Worm (Caenorhabditis elegans) whole organism, L4 larva: ENCODE results near the gene C44C10.9.

ENCODE experiments used
- R02D3.7 ChIP-seq: fragments of 150-350 bp; sonication (generic microtip); optimal IDR thresholded peaks from 3 replicates; lab custom pipeline; 2014; ENCODE audit warnings: missing biosample characterization, missing genetic modification characterization
- ceh-28 ChIP-seq: fragments of 150-350 bp; optimal IDR thresholded peaks from 2 replicates; lab custom pipeline; 2014; ENCODE audit warnings: missing biosample characterization, missing genetic modification reagents, missing genetic modification characterization
- ceh-82 ChIP-seq: sonication (generic microtip); optimal IDR thresholded peaks from 2 replicates; lab custom pipeline; 2017; ENCODE audit warnings: missing biosample characterization, missing genetic modification characterization
- fos-1 ChIP-seq: fragments of 150-350 bp; optimal IDR thresholded peaks from 2 replicates; lab custom pipeline; 2014; ENCODE audit warnings: missing biosample characterization, missing genetic modification characterization
- lin-39 ChIP-seq: fragments of 150-350 bp; optimal IDR thresholded peaks from 2 replicates; lab custom pipeline; 2014; ENCODE audit warnings: missing biosample characterization, missing genetic modification reagents, missing genetic modification characterization
- lsy-2 ChIP-seq, 2 experiments: fragments of 150-350 bp in 1 of 2; sonication (generic microtip) in 1 of 2; optimal IDR thresholded peaks; 2 replicates each; lab custom pipeline; 2014 to 2017; ENCODE audit warnings: missing biosample characterization in 2 of 2, missing genetic modification characterization in 2 of 2
- mdl-1 ChIP-seq, 2 experiments: fragments of 150-350 bp in 1 of 2; sonication (generic microtip) in 1 of 2; optimal IDR thresholded peaks; 2 replicates each; lab custom pipeline; 2014 to 2017; ENCODE audit warnings: missing biosample characterization in 2 of 2, missing genetic modification characterization in 2 of 2
- nhr-10 ChIP-seq: fragments of 150-350 bp; optimal IDR thresholded peaks from 2 replicates; lab custom pipeline; 2014; ENCODE audit warnings: missing biosample characterization, missing genetic modification characterization
- php-3 ChIP-seq: fragments of 200-800 bp; sonication (Bioruptor generic); IDR thresholded peaks from 2 replicates; pipeline ENCODE4 v1.3.6; 2022; ENCODE audit warnings: missing genetic modification reagents, missing genetic modification characterization, missing compliant biosample characterization
- snpc-4 ChIP-seq: fragments of 150-350 bp; optimal IDR thresholded peaks from 2 replicates; lab custom pipeline; 2014; ENCODE audit warnings: missing biosample characterization, missing genetic modification characterization
- unc-39 ChIP-seq: sonication (generic microtip); optimal IDR thresholded peaks from 2 replicates; lab custom pipeline; 2017; ENCODE audit warnings: missing biosample characterization, missing genetic modification characterization
- unc-62 ChIP-seq, 3 experiments: fragments of 150-350 bp in 1 of 3; sonication (generic microtip); optimal IDR thresholded peaks in 2 of 3; peaks in 1 of 3; 1 replicate in 1 of 3; 2 replicates in 2 of 3; lab custom pipeline; 2014 to 2017; ENCODE audit warnings: missing biosample characterization in 3 of 3, missing genetic modification characterization in 3 of 3, missing genetic modification reagents in 3 of 3, missing genotype in 1 of 3
- ztf-7 ChIP-seq: fragments of 150-350 bp; optimal IDR thresholded peaks from 2 replicates; lab custom pipeline; 2014; ENCODE audit warnings: missing biosample characterization, missing genetic modification characterization

DNA sequence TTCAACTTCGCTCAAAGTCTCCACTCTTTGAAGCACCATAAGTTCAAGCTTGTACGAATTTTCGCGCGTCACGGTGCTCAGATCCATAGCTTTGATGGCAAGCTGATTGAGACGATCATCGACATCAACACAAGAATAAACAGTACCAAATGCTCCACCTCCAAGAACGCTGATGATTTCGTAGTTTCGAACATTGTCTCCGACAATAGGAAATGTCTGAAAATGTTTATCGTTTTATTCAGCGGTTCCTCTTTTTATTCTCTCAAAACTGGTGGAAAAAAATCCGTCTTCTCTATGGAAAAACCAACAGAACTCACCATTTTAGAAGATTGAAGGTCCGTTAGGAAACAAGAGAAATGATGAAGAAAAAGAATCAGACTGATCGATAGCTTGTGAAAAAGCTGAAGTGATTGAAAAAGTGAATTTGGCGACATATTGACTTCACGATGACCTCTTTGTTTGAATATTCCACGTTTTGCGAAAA lies 28.4 kb downstream of the C44C10.9 start, which contains the start of gene C44C10.7:
- TF ChIP-seq R02D3.7 (tag; lab: Kevin White, UChicago) (no peak), snpc-4 (tag; lab: Kevin White, UChicago) (no peak), fos-1 (tag; lab: Kevin White, UChicago) (no peak), lin-39 (tag; lab: Kevin White, UChicago) (no peak), mdl-1 (tag; optimal IDR thresholded peaks at IDR 0.05; lab: Kevin White, UChicago) (no peak), unc-62 (GFP tag; optimal IDR thresholded peaks at IDR 0.05 in 1 of 2; lab: Kevin White, UChicago) (peak in 1 of 2 experiments; percentile 97), unc-62 (tag; optimal IDR thresholded peaks at IDR 0.05; lab: Kevin White, UChicago) (no peak), ceh-82 (no peak), php-3 (GFP tag; lab: Robert Waterston, UW) (no peak), lsy-2 (tag; optimal IDR thresholded peaks at IDR 0.05; lab: Kevin White, UChicago) (no peak), unc-39 (tag; lab: Kevin White, UChicago) (no peak), ceh-28 (tag; lab: Kevin White, UChicago) (no peak), ztf-7 (tag; lab: Kevin White, UChicago) (no peak), nhr-10 (tag; lab: Kevin White, UChicago) (no peak)
